Fruit fly (Drosophila melanogaster) whole organism, larva: ENCODE measurements around the gene CG14839.

Source experiments
- noc ChIP-seq: fragments of 200-800 bp; sonication (Bioruptor generic); optimal IDR thresholded peaks from 3 replicates; lab custom pipeline; 2019; ENCODE audit warnings: missing biosample characterization, mild to moderate bottlenecking, missing genetic modification characterization, moderate library complexity

The CG14839 gene

DNA sequence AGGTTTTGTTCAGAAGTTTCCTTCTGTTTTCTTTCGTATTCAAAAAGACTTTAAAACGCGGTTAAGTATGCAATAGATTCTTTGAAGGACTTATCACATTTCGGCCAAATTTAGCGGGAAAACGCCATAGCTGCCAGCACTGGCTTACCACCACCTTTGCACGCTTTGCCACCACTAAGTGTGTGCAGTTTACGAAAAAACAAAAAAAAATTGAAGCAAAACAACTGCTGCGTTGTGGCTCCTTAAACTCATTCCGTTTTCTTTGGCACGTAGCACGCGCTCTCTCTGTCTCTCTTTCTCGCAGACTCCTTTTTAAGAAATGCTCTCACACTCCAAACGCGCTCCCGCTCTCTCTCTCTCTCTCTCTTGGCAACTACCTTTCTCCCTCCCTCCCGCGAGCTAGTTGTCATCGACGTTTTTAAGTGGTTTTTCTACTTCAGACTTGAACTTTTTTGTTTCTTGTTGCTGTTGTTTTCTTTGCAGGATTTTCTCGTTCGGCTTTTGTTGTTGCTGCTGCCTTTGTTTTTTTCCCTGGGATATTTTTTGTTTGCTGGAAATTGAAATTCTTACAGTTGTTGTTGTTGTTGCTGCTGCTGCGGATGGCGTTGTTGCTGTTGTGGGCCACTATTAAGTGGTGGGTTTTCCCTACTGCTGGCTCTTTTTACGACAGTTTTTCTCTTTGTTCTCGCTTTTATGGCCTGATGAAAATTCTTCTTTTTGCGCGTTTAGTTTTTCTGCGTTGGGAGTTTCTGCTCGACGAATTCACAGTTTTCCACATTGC lies 16.5 kb downstream of the CG14839 start:
- no peak for TF ChIP-seq noc

dm6 chr3R:14279311-14279998 lies 17.3 kb downstream of the CG14839 start:
- no peak for TF ChIP-seq noc

DNA sequence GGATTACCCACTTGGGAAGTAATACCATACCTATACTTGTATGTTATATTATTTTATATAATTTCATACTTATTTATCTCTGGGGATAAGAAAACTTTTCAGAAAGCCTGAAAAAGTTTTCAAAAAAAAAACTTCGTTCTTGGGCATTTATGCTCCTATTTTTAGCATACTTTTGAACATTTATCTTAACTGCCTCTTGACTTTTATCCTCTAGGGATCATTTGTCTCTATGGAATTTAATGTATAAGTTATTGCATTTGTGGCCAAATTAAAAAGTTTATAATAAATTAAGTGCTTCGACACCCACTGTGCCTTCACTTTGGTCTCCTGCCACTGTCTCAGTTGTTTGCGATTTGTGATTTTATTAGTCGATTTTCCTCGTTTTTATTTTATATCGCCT lies 18.1 kb downstream of the CG14839 start:
- TF ChIP-seq noc = no peak

DNA sequence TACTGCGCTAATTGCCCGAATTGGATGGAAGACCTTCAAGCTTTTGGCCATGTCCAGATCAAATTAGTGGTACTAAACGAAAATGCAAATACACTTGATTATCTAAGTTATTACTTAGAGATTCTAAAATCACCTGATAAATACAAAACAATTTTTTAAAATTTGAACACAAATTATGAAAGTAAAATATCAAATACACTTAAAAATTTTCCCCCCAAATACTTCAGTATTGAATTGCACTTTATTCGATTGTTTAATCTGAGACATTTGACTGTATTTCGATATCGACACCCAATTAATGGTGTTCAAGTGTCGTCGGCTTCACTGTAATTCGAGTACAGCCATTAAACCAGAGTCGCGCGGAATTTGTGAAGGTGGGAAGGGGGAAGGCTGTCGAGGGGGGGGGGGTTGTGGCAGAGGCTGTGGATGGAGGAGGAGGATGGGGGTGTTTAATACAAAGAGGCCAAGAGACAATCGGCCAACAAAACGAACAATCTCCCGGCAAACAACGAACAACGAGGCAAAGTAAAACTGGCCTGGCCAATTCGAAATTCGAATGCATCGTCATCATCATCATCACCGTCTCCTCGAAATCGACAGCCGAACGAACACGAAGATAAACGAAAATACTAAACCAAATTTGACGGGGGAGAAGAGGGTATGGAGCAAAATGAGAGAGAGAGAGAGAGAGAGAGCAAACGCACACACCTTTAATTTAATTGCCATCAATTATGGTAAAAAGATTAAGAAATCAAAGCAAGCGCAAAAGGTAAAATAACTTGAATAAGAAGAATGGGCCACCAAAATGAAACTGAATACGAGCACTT lies 20.2 kb downstream of the CG14839 start:
- TF ChIP-seq noc = no peak

DNA sequence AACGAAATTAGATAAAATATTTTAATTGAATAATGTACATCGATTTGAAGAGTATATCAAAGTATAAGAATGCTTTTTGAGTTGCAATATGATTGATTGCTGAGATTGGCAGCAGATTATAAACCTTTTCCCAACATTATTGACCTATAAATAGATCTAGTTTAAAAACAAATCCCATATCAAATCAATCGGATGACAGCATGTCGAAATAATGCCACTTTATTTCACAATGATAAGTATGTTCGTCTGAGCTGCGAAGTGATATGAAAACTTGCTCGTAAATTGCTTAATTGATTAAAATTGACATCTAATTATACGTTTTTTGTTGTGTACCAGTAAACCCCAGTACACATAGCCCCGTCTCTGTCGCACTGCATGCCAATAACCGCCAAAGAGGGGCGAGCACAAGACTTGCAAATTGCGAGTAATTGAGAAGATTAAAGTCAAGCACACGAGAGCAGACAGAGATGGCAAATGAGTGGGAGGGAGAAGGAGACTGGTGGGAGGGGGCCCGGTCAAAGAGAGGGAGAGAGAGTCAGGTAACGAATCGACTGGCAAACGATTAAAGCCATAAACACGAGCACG lies 20.9 kb downstream of the CG14839 start:
- peak; percentile 24 for TF ChIP-seq noc

DNA sequence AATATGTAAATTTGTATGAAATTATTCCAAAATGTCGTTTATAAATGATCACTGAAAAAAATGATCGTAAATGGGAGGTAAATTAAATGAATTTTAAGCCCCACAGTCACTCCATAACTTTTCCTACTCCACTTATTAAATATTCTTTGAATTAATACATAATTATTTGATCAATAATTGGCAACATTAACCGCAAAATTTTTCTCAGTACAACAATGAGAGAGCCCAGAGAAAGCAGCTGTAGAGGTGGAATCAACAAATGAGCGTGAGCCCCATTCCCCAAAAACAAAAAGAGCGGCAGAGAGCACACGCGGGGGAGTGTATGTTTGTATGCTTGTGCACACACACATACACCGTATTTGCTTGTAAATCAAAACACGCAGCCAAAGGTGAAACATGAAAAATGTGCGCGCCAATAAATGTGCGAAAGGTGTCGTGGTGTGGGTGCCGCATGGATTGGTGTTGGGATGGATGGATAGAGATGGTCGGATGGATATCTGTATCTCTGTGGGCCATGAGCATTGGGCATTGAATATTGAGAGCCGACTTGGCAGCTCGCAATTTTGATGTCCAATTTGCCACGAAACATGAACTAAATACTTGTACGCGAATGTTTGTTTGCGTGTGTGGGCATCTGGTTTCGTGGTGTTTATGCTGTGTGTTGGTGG lies 21.7 kb downstream of the CG14839 start:
- TF ChIP-seq noc = peak; percentile 99

- TF ChIP-seq noc = no peak
Observed at dm6 chr3R:14284422-14284760, 22.2 kb downstream of the CG14839 start.

dm6 chr3R:14285059-14285953 lies 23.1 kb downstream of the CG14839 start:
- peak; percentile 56 for TF ChIP-seq noc

- TF ChIP-seq noc = peak; percentile 5
Observed at dm6 chr3R:14286320-14287190, 24.4 kb downstream of the CG14839 start, which contains the start of gene trx. Gene trx, minus strand, starts transcription at chr3R:14286903.

dm6 chr3R:14287980-14288379 lies 25.8 kb downstream of the CG14839 start:
- no peak for TF ChIP-seq noc

DNA sequence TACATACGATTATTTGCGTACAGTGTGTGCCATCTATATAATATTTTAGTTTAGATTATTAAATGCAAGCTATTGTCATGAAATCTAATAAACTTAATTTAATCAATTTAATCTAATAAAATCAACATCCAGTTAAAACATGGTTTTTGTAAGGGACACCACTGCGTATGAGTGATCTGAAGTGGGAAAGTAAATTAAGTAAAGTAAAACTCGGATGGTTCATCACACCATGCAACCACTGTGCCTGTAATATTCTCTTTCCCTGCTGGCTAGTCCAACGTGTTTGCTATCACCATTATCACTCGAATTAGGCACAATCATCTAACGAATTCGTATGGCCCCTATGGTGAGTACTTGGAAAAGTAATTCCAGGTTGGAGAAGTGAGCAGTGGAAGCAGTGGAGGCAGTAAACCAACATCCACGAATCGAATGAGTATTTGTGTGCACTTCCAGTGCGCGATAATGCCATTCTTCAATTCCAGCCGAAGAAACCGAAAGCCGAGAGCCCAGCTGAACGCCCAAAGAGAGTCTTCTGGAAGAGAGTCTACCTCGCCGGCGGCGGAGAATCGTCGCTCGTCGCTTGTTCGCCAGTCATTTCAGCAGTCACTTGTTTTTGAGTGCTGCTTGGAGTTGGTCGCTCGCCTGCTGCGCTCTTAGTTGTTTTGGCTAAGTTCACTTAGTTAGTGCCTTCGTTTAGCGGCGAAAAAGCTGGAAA lies 26.6 kb downstream of the CG14839 start, which contains the start of gene red:
Gene red, plus strand, starts transcription at position 403 of the 715 bp plus-strand sequence.
- peak; percentile 94 for TF ChIP-seq noc

DNA sequence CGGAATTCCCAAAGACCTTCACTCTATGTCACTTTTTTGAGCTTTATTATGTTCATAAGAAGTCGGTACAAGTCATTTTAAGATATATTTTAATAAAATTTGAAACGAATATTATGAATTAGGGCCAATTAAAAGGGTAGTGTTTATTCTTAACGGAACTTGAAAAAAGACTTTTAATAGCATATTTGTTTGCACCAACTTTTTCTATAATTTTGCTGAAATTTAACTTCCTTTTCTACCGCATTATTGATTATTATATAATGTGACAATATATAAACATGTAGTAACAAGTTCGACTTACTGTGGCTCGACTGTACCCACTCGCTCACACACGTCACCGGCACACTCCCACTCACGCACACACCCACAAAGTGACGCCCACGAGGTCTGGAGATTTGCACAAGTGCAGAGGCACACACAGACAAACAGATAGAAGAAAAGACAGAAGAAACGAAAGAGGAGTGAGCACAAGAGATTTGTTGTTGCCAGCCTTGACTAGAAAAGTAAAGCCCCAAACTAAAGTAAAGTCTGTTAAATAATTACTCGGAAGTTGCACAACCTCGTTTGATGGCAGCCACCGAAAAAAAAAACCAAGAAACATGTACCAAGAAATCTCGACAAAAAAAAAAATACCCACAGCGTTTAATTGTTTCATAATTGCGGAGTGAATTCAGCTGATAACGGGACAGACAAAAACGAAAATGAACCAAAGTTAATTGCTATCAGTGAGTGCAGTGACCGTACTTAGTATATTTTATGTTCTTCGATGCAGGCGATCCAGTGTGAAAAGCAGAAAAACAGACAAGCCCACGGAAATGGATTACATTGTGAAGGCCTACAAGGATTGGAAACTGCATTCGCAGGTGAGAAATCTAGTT lies 28.0 kb downstream of the CG14839 start:
- peak; percentile 72 for TF ChIP-seq noc
